Fruit fly (Drosophila melanogaster): Measurements from ENCODE around the gene RhoGEF64C.

DNA sequence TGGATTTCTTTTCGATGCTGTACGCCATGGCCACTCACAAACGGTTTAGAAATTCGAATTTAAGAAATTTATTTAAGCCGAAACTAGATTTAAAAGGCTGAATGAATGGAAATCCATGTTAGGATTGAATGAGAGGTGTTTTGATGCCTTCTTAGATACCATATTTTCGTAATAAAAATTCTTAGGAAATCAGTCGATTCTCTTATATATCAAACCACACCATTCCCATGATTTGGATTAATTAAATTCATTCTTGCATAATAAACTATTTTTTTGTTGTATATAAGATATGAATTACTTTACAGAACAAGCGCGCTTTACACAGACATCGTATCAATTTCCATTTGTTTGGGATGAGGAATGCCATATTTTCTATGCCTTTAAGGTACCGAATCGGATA, 3.9 kb upstream of the RhoGEF64C start, which contains the start of gene CG7514:
- no peak for TF ChIP-seq psq (optimal IDR thresholded peaks at IDR 0.05)
- TF ChIP-seq pan (optimal IDR thresholded peaks at IDR 0.05) = no peak
- TF ChIP-seq CG8478 (optimal IDR thresholded peaks at IDR 0.05) = no peak
- no peak for TF ChIP-seq EcR (GFP tag; optimal IDR thresholded peaks at IDR 0.05)
- TF ChIP-seq usp (GFP tag; optimal IDR thresholded peaks at IDR 0.05) = no peak
